Worm (Caenorhabditis elegans) whole organism, L3 larva: ENCODE results near the gene F09A5.3.
A peak's percentile ranks its signal among the peaks of the same experiment; 100 is the strongest.

Source experiments
- ZK546.5 ChIP-seq: sonication (generic microtip); optimal IDR thresholded peaks from 2 replicates; lab custom pipeline; 2017; ENCODE audit warnings: missing biosample characterization, missing genetic modification characterization
- ama-1 ChIP-seq: fragments of 150-350 bp; optimal IDR thresholded peaks from 2 replicates; lab custom pipeline; 2018
- daf-12 ChIP-seq: fragments of 150-350 bp; optimal IDR thresholded peaks from 2 replicates; lab custom pipeline; 2014; ENCODE audit warnings: missing biosample characterization, missing genetic modification reagents, missing genetic modification characterization
- egl-5 ChIP-seq: fragments of 150-350 bp; optimal IDR thresholded peaks from 2 replicates; lab custom pipeline; 2017; ENCODE audit warnings: missing biosample characterization, missing genetic modification reagents, missing genetic modification characterization, inconsistent platforms
- elt-1 ChIP-seq: fragments of 150-350 bp; optimal IDR thresholded peaks from 2 replicates; lab custom pipeline; 2014; ENCODE audit warnings: missing biosample characterization, missing genetic modification characterization
- elt-2 ChIP-seq: sonication (generic microtip); optimal IDR thresholded peaks from 2 replicates; lab custom pipeline; 2016; ENCODE audit warnings: missing genetic modification reagents, mild to moderate bottlenecking, missing genetic modification characterization, missing compliant biosample characterization
- elt-3 ChIP-seq, 3 experiments: fragments of 150-350 bp in 1 of 3; sonication (generic microtip) in 2 of 3; optimal IDR thresholded peaks; 2 replicates in 2 of 3; 4 replicates in 1 of 3; lab custom pipeline; 2014 to 2017; ENCODE audit warnings: missing biosample characterization in 3 of 3, missing genetic modification characterization in 3 of 3
- eor-1 ChIP-seq, 2 experiments: fragments of 150-350 bp; optimal IDR thresholded peaks; 2 replicates each; lab custom pipeline; 2014 to 2018; ENCODE audit warnings: missing biosample characterization in 2 of 2, missing genetic modification characterization in 2 of 2
- fkh-2 ChIP-seq: fragments of 150-350 bp; optimal IDR thresholded peaks from 2 replicates; lab custom pipeline; 2014; ENCODE audit warnings: missing biosample characterization, missing genetic modification reagents, missing genetic modification characterization
- hmg-11 ChIP-seq: sonication (generic microtip); optimal IDR thresholded peaks from 2 replicates; lab custom pipeline; 2016; ENCODE audit warnings: missing genetic modification characterization, missing compliant biosample characterization
- jun-1 ChIP-seq: fragments of 150-350 bp; optimal IDR thresholded peaks from 2 replicates; lab custom pipeline; 2014; ENCODE audit warnings: missing biosample characterization, missing genetic modification reagents, missing genetic modification characterization
- lin-15B ChIP-seq: fragments of 150-350 bp; optimal IDR thresholded peaks from 2 replicates; lab custom pipeline; 2014; ENCODE audit warnings: missing biosample characterization, missing genetic modification characterization
- mdl-1 ChIP-seq: fragments of 150-350 bp; optimal IDR thresholded peaks from 2 replicates; lab custom pipeline; 2014; ENCODE audit warnings: missing biosample characterization, missing genetic modification characterization
- mml-1 ChIP-seq: fragments of 150-350 bp; sonication (generic microtip); optimal IDR thresholded peaks from 3 replicates; lab custom pipeline; 2014; ENCODE audit warnings: missing biosample characterization, missing genetic modification characterization
- nfya-1 ChIP-seq: sonication (generic microtip); optimal IDR thresholded peaks from 2 replicates; lab custom pipeline; 2017; ENCODE audit warnings: missing genetic modification characterization, mild to moderate bottlenecking, missing compliant biosample characterization, antibody characterized with exemption, moderate library complexity; ENCODE audit not compliant: insufficient read depth
- nhr-12 ChIP-seq: fragments of 150-350 bp; optimal IDR thresholded peaks from 2 replicates; lab custom pipeline; 2014; ENCODE audit warnings: missing biosample characterization, missing genetic modification characterization
- nhr-237 ChIP-seq: fragments of 150-350 bp; optimal IDR thresholded peaks from 2 replicates; lab custom pipeline; 2014; ENCODE audit warnings: missing biosample characterization, missing genetic modification characterization
- nhr-25 ChIP-seq: sonication (generic microtip); optimal IDR thresholded peaks from 2 replicates; lab custom pipeline; 2017; ENCODE audit warnings: missing biosample characterization, missing genetic modification characterization
- nhr-28 ChIP-seq: fragments of 150-350 bp; optimal IDR thresholded peaks from 2 replicates; lab custom pipeline; 2014; ENCODE audit warnings: missing biosample characterization, missing genetic modification characterization
- nhr-43 ChIP-seq: sonication (generic microtip); optimal IDR thresholded peaks from 2 replicates; lab custom pipeline; 2016; ENCODE audit warnings: mild to moderate bottlenecking, missing genetic modification characterization, missing compliant biosample characterization; ENCODE audit not compliant: poor library complexity, severe bottlenecking
- nhr-77 ChIP-seq: fragments of 150-350 bp; optimal IDR thresholded peaks from 2 replicates; lab custom pipeline; 2014; ENCODE audit warnings: missing biosample characterization, missing genetic modification characterization
- pha-4 ChIP-seq: fragments of 150-350 bp; optimal IDR thresholded peaks from 2 replicates; lab custom pipeline; 2014; ENCODE audit warnings: missing biosample characterization, missing genetic modification reagents, missing genetic modification characterization
- pqm-1 ChIP-seq: fragments of 150-350 bp; optimal IDR thresholded peaks from 2 replicates; lab custom pipeline; 2017; ENCODE audit warnings: missing biosample characterization, missing genetic modification characterization, inconsistent platforms
- sea-2 ChIP-seq: fragments of 150-350 bp; sonication (generic microtip); optimal IDR thresholded peaks from 4 replicates; lab custom pipeline; 2014; ENCODE audit warnings: missing biosample characterization, missing genetic modification reagents, missing genetic modification characterization
- skn-1 ChIP-seq: fragments of 150-350 bp; optimal IDR thresholded peaks from 2 replicates; lab custom pipeline; 2014; ENCODE audit warnings: missing biosample characterization, missing genetic modification characterization
- unc-39 ChIP-seq: sonication (generic microtip); optimal IDR thresholded peaks from 4 replicates; lab custom pipeline; 2017; ENCODE audit warnings: missing biosample characterization, missing genetic modification characterization
- unc-62 ChIP-seq: fragments of 150-350 bp; sonication (generic microtip); optimal IDR thresholded peaks from 4 replicates; lab custom pipeline; 2014; ENCODE audit warnings: missing biosample characterization, missing genetic modification reagents, missing genetic modification characterization
- zag-1 ChIP-seq: fragments of 150-350 bp; optimal IDR thresholded peaks from 2 replicates; lab custom pipeline; 2014; ENCODE audit warnings: missing biosample characterization, missing genetic modification characterization
- ztf-11 ChIP-seq: fragments of 150-350 bp; optimal IDR thresholded peaks from 2 replicates; lab custom pipeline; 2014; ENCODE audit warnings: missing biosample characterization, missing genetic modification characterization
- ztf-4 ChIP-seq: fragments of 150-350 bp; optimal IDR thresholded peaks from 2 replicates; lab custom pipeline; 2014; ENCODE audit warnings: missing biosample characterization, missing genetic modification characterization

F09A5.3 gene

ce11 chrX:13104966-13105365, 36.4 kb upstream of the F09A5.3 start, which contains the start of gene F17H10.1 (continued):
- TF ChIP-seq zag-1 (tag; lab: Kevin White, UChicago) (no peak), skn-1 (no peak), ztf-11 (tag; lab: Kevin White, UChicago) (no peak), ztf-4 (no peak), ZK546.5 (no peak), mml-1 (tag; lab: Kevin White, UChicago) (no peak), daf-12 (tag; lab: Kevin White, UChicago) (no peak)

ce11 chrX:13106177-13106761, 35.1 kb upstream of the F09A5.3 start:
- TF ChIP-seq mdl-1 (tag; lab: Kevin White, UChicago) (no peak), lin-15B (tag; lab: Kevin White, UChicago) (no peak), mml-1 (tag; lab: Kevin White, UChicago) (no peak), nhr-12 (tag; lab: Kevin White, UChicago) (no peak), elt-2 (tag; lab: Kevin White, UChicago) (peak; percentile 80), nhr-77 (tag; lab: Kevin White, UChicago) (no peak), unc-39 (tag; lab: Kevin White, UChicago) (no peak), elt-1 (tag; lab: Kevin White, UChicago) (no peak), sea-2 (GFP tag; lab: Kevin White, UChicago) (no peak), fkh-2 (tag; lab: Kevin White, UChicago) (no peak), eor-1 (tag; optimal IDR thresholded peaks at IDR 0.05; lab: Kevin White, UChicago) (no peak), nhr-28 (tag; lab: Kevin White, UChicago) (no peak), ztf-11 (tag; lab: Kevin White, UChicago) (no peak), hmg-11 (tag; lab: Kevin White, UChicago) (no peak), ztf-4 (no peak), daf-12 (tag; lab: Kevin White, UChicago) (no peak), nhr-237 (tag; lab: Kevin White, UChicago) (no peak), nfya-1 (tag; lab: Kevin White, UChicago) (peak; percentile 22), unc-62 (no peak), jun-1 (tag; lab: Kevin White, UChicago) (peak; percentile 7), ZK546.5 (no peak)

- TF ChIP-seq egl-5 (tag; lab: Kevin White, UChicago) (peak; percentile 9), pha-4 (tag; lab: Kevin White, UChicago) (no peak), ama-1 (peak; percentile 94), elt-2 (tag; lab: Kevin White, UChicago) (peak; percentile 11)
These were observed 32.7 kb upstream of the F09A5.3 start for ce11 chrX:13108664-13109063.

ce11 chrX:13110004-13110403, 31.4 kb upstream of the F09A5.3 start:
- peak; percentile 72 for TF ChIP-seq nhr-25 (tag; lab: Kevin White, UChicago)
- TF ChIP-seq egl-5 (tag; lab: Kevin White, UChicago): no peak

ce11 chrX:13112664-13113063, 28.7 kb upstream of the F09A5.3 start:
- no peak for TF ChIP-seq nfya-1 (tag; lab: Kevin White, UChicago)
- peak in 1 of 3 experiments; percentile 48 for TF ChIP-seq elt-3 (tag; optimal IDR thresholded peaks at IDR 0.05; lab: Kevin White, UChicago)

- TF ChIP-seq nhr-25 (tag; lab: Kevin White, UChicago) (peak; percentile 63), nhr-43 (tag; lab: Kevin White, UChicago) (peak; percentile 12), pqm-1 (tag; lab: Kevin White, UChicago) (no peak), daf-12 (tag; lab: Kevin White, UChicago) (no peak)
These were observed 27.9 kb upstream of the F09A5.3 start, which contains the start of gene F17H10.2 for ce11 chrX:13113457-13113856. Gene F17H10.2, plus strand, starts transcription at chrX:13113772.
